Fruit fly (Drosophila melanogaster) whole organism, embryonic: ENCODE measurements around the gene CG8774.

Experiments
- Aef1 ChIP-seq: fragments of 200-800 bp; sonication (Bioruptor generic); IDR thresholded peaks from 3 replicates; pipeline ENCODE4 v1.3.6; 2022; ENCODE audit warnings: missing biosample characterization, missing genetic modification characterization
- Atf-2 ChIP-seq: fragments of 200-800 bp; sonication (Bioruptor generic); optimal IDR thresholded peaks from 2 replicates; lab custom pipeline; 2016; ENCODE audit warnings: missing biosample characterization, missing genetic modification characterization
- B-H1 ChIP-seq: fragments of 200-800 bp; sonication (Bioruptor generic); IDR thresholded peaks from 3 replicates; pipeline ENCODE4 v1.3.6; 2022; ENCODE audit warnings: missing biosample characterization, missing genetic modification characterization
- CG1024 ChIP-seq: fragments of 200-800 bp; sonication (Bioruptor generic); IDR thresholded peaks from 2 replicates; pipeline ENCODE4 v1.3.6; 2022; ENCODE audit warnings: missing biosample characterization, missing genetic modification characterization
- CG1233 ChIP-seq: fragments of 200-800 bp; sonication (Bioruptor generic); optimal IDR thresholded peaks from 4 replicates; lab custom pipeline; 2018; ENCODE audit warnings: missing biosample characterization, mild to moderate bottlenecking, missing genetic modification characterization
- CG12769 ChIP-seq: fragments of 200-800 bp; sonication (Bioruptor generic); optimal IDR thresholded peaks from 2 replicates; lab custom pipeline; 2019; ENCODE audit warnings: missing biosample characterization, mild to moderate bottlenecking, missing genetic modification characterization, moderate library complexity
- CG15011 ChIP-seq: fragments of 200-800 bp; sonication (Bioruptor generic); optimal IDR thresholded peaks from 3 replicates; lab custom pipeline; 2018; ENCODE audit warnings: missing biosample characterization, mild to moderate bottlenecking, missing genetic modification characterization
- CG15696 ChIP-seq: fragments of 200-800 bp; sonication (Bioruptor generic); optimal IDR thresholded peaks from 2 replicates; lab custom pipeline; 2019; ENCODE audit warnings: missing biosample characterization, mild to moderate bottlenecking, missing genetic modification characterization, moderate library complexity
- CG1647 ChIP-seq: fragments of 200-800 bp; sonication (Bioruptor generic); optimal IDR thresholded peaks from 3 replicates; lab custom pipeline; 2016; ENCODE audit warnings: missing biosample characterization, missing genetic modification characterization
- CG16779 ChIP-seq: fragments of 200-800 bp; sonication (Bioruptor generic); IDR thresholded peaks from 2 replicates; pipeline ENCODE4 v1.3.6; 2022; ENCODE audit warnings: missing biosample characterization, missing genetic modification characterization
- CG2199 ChIP-seq: fragments of 200-800 bp; sonication (Bioruptor generic); IDR thresholded peaks from 3 replicates; pipeline ENCODE4 v1.3.6; 2022; ENCODE audit warnings: missing biosample characterization, missing genetic modification characterization
- CG3726 ChIP-seq: fragments of 200-800 bp; sonication (Bioruptor generic); IDR thresholded peaks from 3 replicates; pipeline ENCODE4, ENCODE4 v1.3.6; 2022; ENCODE audit warnings: missing biosample characterization, missing genetic modification characterization
- CG4360 ChIP-seq: fragments of 200-800 bp; sonication (Bioruptor generic); IDR thresholded peaks from 2 replicates; pipeline ENCODE4 v1.3.6; 2022; ENCODE audit warnings: missing biosample characterization, missing genetic modification characterization
- CG4424 ChIP-seq: fragments of 200-800 bp; sonication (Bioruptor generic); optimal IDR thresholded peaks from 3 replicates; lab custom pipeline; 2016; ENCODE audit warnings: missing biosample characterization, missing genetic modification characterization
- CG4617 ChIP-seq: fragments of 200-800 bp; sonication (Bioruptor generic); optimal IDR thresholded peaks from 3 replicates; lab custom pipeline; 2016; ENCODE audit warnings: missing biosample characterization, missing genetic modification characterization, borderline replicate concordance
- CG4820 ChIP-seq: fragments of 200-800 bp; sonication (Bioruptor generic); optimal IDR thresholded peaks from 3 replicates; lab custom pipeline; 2016; ENCODE audit warnings: missing biosample characterization, missing genetic modification characterization
- CG5953 ChIP-seq: fragments of 200-800 bp; sonication (Bioruptor generic); IDR thresholded peaks from 2 replicates; pipeline ENCODE4 v1.3.6; 2022; ENCODE audit warnings: missing biosample characterization, missing genetic modification characterization
- CG6254 ChIP-seq: fragments of 200-800 bp; sonication (Bioruptor generic); optimal IDR thresholded peaks from 3 replicates; lab custom pipeline; 2017; ENCODE audit warnings: mild to moderate bottlenecking, missing biosample characterization, missing genetic modification reagents, missing genetic modification characterization
- CG6683 ChIP-seq: fragments of 200-800 bp; sonication (Bioruptor generic); optimal IDR thresholded peaks from 2 replicates; lab custom pipeline; 2017; ENCODE audit warnings: missing biosample characterization, mild to moderate bottlenecking, missing genetic modification characterization, missing genetic modification reagents
- CG6791 ChIP-seq: fragments of 200-800 bp; sonication (Bioruptor generic); IDR thresholded peaks from 3 replicates; pipeline ENCODE4 v1.3.6; 2022; ENCODE audit warnings: missing biosample characterization, missing genetic modification characterization; ENCODE audit not compliant: partially characterized antibody
- CG7839 ChIP-seq: fragments of 200-800 bp; sonication (Bioruptor generic); optimal IDR thresholded peaks from 3 replicates; lab custom pipeline; 2018; ENCODE audit warnings: missing biosample characterization, mild to moderate bottlenecking, missing genetic modification characterization, moderate library complexity
- CG8388 ChIP-seq: fragments of 200-800 bp; sonication (Bioruptor generic); optimal IDR thresholded peaks from 2 replicates; lab custom pipeline; 2019; ENCODE audit warnings: missing biosample characterization, mild to moderate bottlenecking, missing genetic modification characterization, moderate library complexity
- Deaf1 ChIP-seq: fragments of 200-800 bp; optimal IDR thresholded peaks from 3 replicates; lab custom pipeline; 2019; ENCODE audit warnings: missing biosample characterization, mild to moderate bottlenecking, missing genetic modification characterization, moderate library complexity
- Dek ChIP-seq: fragments of 200-800 bp; sonication (Bioruptor generic); optimal IDR thresholded peaks from 3 replicates; lab custom pipeline; 2019; ENCODE audit warnings: missing biosample characterization, mild to moderate bottlenecking, missing genetic modification characterization, moderate library complexity
- Dip3 ChIP-seq: fragments of 200-800 bp; sonication (Bioruptor generic); optimal IDR thresholded peaks from 3 replicates; lab custom pipeline; 2016; ENCODE audit warnings: missing biosample characterization, missing genetic modification characterization
- Ets97D ChIP-seq: fragments of 200-800 bp; sonication (Bioruptor generic); optimal IDR thresholded peaks from 3 replicates; lab custom pipeline; 2016; ENCODE audit warnings: missing biosample characterization, missing genetic modification characterization
- HLH4C ChIP-seq: fragments of 200-800 bp; sonication (Bioruptor generic); IDR thresholded peaks from 3 replicates; pipeline ENCODE4 v1.3.6; 2022; ENCODE audit warnings: missing biosample characterization, missing genetic modification characterization; ENCODE audit not compliant: partially characterized antibody
- Hmr ChIP-seq: fragments of 200-800 bp; sonication (Bioruptor generic); optimal IDR thresholded peaks from 3 replicates; lab custom pipeline; 2017; ENCODE audit warnings: mild to moderate bottlenecking, missing biosample characterization, missing genetic modification reagents, missing genetic modification characterization
- Jarid2 ChIP-seq: fragments of 200-800 bp; sonication (Bioruptor generic); optimal IDR thresholded peaks from 3 replicates; lab custom pipeline; 2017; ENCODE audit warnings: mild to moderate bottlenecking, missing biosample characterization, missing genetic modification reagents, missing genetic modification characterization
- Mad ChIP-seq: fragments of 200-800 bp; sonication (Bioruptor generic); optimal IDR thresholded peaks from 2 replicates; lab custom pipeline; 2016; ENCODE audit warnings: missing biosample characterization, missing genetic modification characterization
- Nf-YA ChIP-seq: fragments of 200-800 bp; sonication (Bioruptor generic); IDR thresholded peaks from 2 replicates; pipeline ENCODE4 v1.3.6; 2022; ENCODE audit warnings: missing biosample characterization, missing genetic modification characterization
- Oli ChIP-seq: fragments of 200-800 bp; sonication (Bioruptor generic); optimal IDR thresholded peaks from 2 replicates; lab custom pipeline; 2018; ENCODE audit warnings: missing biosample characterization, mild to moderate bottlenecking, missing genetic modification characterization, moderate library complexity
- Rx ChIP-seq: fragments of 200-800 bp; sonication (Bioruptor generic); IDR thresholded peaks from 2 replicates; pipeline ENCODE4 v1.3.6; 2022; ENCODE audit warnings: missing biosample characterization, missing genetic modification characterization
- ara ChIP-seq: fragments of 200-800 bp; sonication (Bioruptor generic); IDR thresholded peaks from 2 replicates; pipeline ENCODE4 v1.3.6; 2022; ENCODE audit warnings: missing biosample characterization, missing genetic modification characterization
- ase ChIP-seq: fragments of 200-800 bp; sonication (Bioruptor generic); IDR thresholded peaks from 3 replicates; pipeline ENCODE4 v1.3.6; 2022; ENCODE audit warnings: missing biosample characterization, missing genetic modification characterization
- cato ChIP-seq: fragments of 200-800 bp; sonication (Bioruptor generic); optimal IDR thresholded peaks from 2 replicates; lab custom pipeline; 2016; ENCODE audit warnings: missing biosample characterization, missing genetic modification characterization, borderline replicate concordance
- corto ChIP-seq: fragments of 200-800 bp; sonication (Bioruptor generic); optimal IDR thresholded peaks from 2 replicates; lab custom pipeline; 2016; ENCODE audit warnings: missing biosample characterization, mild to moderate bottlenecking, missing genetic modification characterization, moderate library complexity
- cwo ChIP-seq: fragments of 200-800 bp; sonication (Bioruptor generic); optimal IDR thresholded peaks from 3 replicates; lab custom pipeline; 2017; ENCODE audit warnings: missing biosample characterization, missing genetic modification characterization, mild to moderate bottlenecking, moderate library complexity, missing genetic modification reagents
- dan ChIP-seq: fragments of 200-800 bp; sonication (Bioruptor generic); IDR thresholded peaks from 2 replicates; pipeline ENCODE4 v1.3.6; 2022; ENCODE audit warnings: missing biosample characterization, missing genetic modification characterization
- dm ChIP-seq: fragments of 200-800 bp; sonication (Bioruptor generic); optimal IDR thresholded peaks from 3 replicates; lab custom pipeline; 2016; ENCODE audit warnings: missing biosample characterization, missing genetic modification characterization
- dpn ChIP-seq, 2 experiments: fragments of 200-800 bp; sonication (Bioruptor generic); optimal IDR thresholded peaks; 3 replicates each; lab custom pipeline; 2016; ENCODE audit warnings: missing biosample characterization in 2 of 2, missing genetic modification characterization in 2 of 2
- jigr1 ChIP-seq: fragments of 200-800 bp; sonication (Bioruptor generic); IDR thresholded peaks from 3 replicates; pipeline ENCODE4 v1.3.6; 2022; ENCODE audit warnings: missing biosample characterization, missing genetic modification characterization
- klu ChIP-seq: fragments of 200-800 bp; sonication (Bioruptor generic); IDR thresholded peaks from 2 replicates; pipeline ENCODE4 v1.3.6; 2022; ENCODE audit warnings: missing biosample characterization, missing genetic modification characterization
- lab ChIP-seq: fragments of 200-800 bp; sonication (Bioruptor generic); optimal IDR thresholded peaks from 3 replicates; lab custom pipeline; 2017; ENCODE audit warnings: missing biosample characterization, missing genetic modification characterization, mild to moderate bottlenecking, moderate library complexity, missing genetic modification reagents
- lov ChIP-seq, 2 experiments: fragments of 200-800 bp in 1 of 2; fragments of >200 bp in 1 of 2; sonication (Bioruptor generic) in 1 of 2; IDR thresholded peaks in 1 of 2; optimal IDR thresholded peaks in 1 of 2; 2 replicates in 1 of 2; 3 replicates in 1 of 2; pipeline versions ENCODE4 v1.3.6 to Lab custom; 2017 to 2022; ENCODE audit warnings: missing biosample characterization in 1 of 2, missing genetic modification characterization in 1 of 2
- otp ChIP-seq: fragments of 200-800 bp; sonication (Bioruptor generic); IDR thresholded peaks from 3 replicates; pipeline ENCODE4, ENCODE4 v1.3.6; 2022; ENCODE audit warnings: missing biosample characterization, missing genetic modification characterization
- pros ChIP-seq: fragments of 200-800 bp; sonication (Bioruptor generic); optimal IDR thresholded peaks from 3 replicates; lab custom pipeline; 2019; ENCODE audit warnings: missing biosample characterization, mild to moderate bottlenecking, missing genetic modification characterization, moderate library complexity
- rib ChIP-seq: fragments of 200-800 bp; sonication (Bioruptor generic); IDR thresholded peaks from 2 replicates; pipeline ENCODE4 v1.3.6; 2022; ENCODE audit warnings: missing biosample characterization, missing genetic modification characterization
- sqz ChIP-seq: fragments of 200-800 bp; sonication (Bioruptor generic); optimal IDR thresholded peaks from 3 replicates; lab custom pipeline; 2018; ENCODE audit warnings: missing biosample characterization, mild to moderate bottlenecking, missing genetic modification characterization
- sug ChIP-seq: fragments of 200-800 bp; optimal IDR thresholded peaks from 2 replicates; lab custom pipeline; 2019; ENCODE audit warnings: missing biosample characterization, mild to moderate bottlenecking, missing genetic modification characterization, moderate library complexity
- zen ChIP-seq: fragments of 200-800 bp; sonication (Bioruptor generic); optimal IDR thresholded peaks from 3 replicates; lab custom pipeline; 2018; ENCODE audit warnings: missing biosample characterization, mild to moderate bottlenecking, missing genetic modification characterization, moderate library complexity
- zfh2 ChIP-seq: fragments of 200-800 bp; sonication (Bioruptor generic); optimal IDR thresholded peaks from 2 replicates; lab custom pipeline; 2016; ENCODE audit warnings: missing biosample characterization, missing genetic modification characterization

Gene CG8774

DNA sequence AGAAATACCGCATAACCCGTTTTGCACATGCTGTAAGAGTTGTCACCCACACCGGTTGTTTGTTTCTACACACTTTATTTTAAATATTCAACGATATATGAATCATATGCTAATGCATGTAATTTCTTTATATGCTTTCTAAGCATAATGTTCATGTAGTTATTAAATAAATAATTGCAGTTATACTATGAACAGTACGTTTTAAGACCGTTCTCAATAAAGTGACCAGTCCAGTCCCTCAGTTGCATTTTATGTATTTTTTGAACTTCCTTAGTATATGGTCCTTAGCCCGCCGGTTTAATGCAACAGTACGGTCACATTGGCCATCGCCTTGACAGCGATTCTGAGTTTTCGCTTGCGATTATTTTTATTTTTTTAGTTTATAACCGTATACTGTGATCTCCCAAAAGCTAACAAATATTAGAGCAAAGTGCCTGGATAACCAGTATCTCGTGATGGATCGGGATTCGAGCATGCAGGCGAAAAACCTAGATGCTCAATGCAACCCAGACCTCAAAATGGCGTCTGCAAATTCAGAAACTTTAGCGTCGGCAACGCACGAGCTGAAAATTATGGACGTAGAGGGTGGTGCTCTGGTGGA lies 34.4 kb upstream of the CG8774 start, which contains the start of gene Ravus (continued):
- TF ChIP-seq dan (GFP tag; lab: Robert Waterston, UW) (no peak), rib (GFP tag; lab: Robert Waterston, UW) (no peak), HLH4C (GFP tag; lab: Robert Waterston, UW) (no peak), dm (GFP tag; lab: Kevin White, UChicago) (peak; percentile 45), CG4820 (GFP tag; lab: Kevin White, UChicago) (peak; percentile 33), CG4617 (peak; percentile 75), dpn (GFP tag; optimal IDR thresholded peaks at IDR 0.05; lab: Kevin White, UChicago) (peak; percentile 32 to 51), Oli (tag; lab: Kevin White, UChicago) (peak; percentile 34), CG4360 (GFP tag; lab: Robert Waterston, UW) (no peak), CG15696 (tag; lab: Kevin White, UChicago) (peak; percentile 32), cato (GFP tag; lab: Kevin White, UChicago) (peak; percentile 9), ara (GFP tag; lab: Robert Waterston, UW) (no peak), zen (peak; percentile 48), CG8388 (GFP tag; lab: Kevin White, UChicago) (peak; percentile 12), CG6254 (GFP tag; lab: Kevin White, UChicago) (no peak), Atf-2 (GFP tag; lab: Kevin White, UChicago) (no peak), CG7839 (no peak), sug (peak; percentile 73), CG5953 (no peak), klu (GFP tag; lab: Robert Waterston, UW) (no peak), Jarid2 (no peak), corto (GFP tag; lab: Kevin White, UChicago) (no peak), Rx (GFP tag; lab: Robert Waterston, UW) (no peak), pros (no peak), Hmr (no peak), Dek (tag; lab: Kevin White, UChicago) (no peak), Aef1 (GFP tag; lab: Robert Waterston, UW) (0 out of 3 replicates have a peak, but pooled peaks have one; percentile 29), CG1024 (GFP tag; lab: Robert Waterston, UW) (no peak), CG12769 (tag; lab: Kevin White, UChicago) (no peak), CG15011 (no peak), CG16779 (GFP tag; lab: Robert Waterston, UW) (no peak), CG2199 (GFP tag; lab: Robert Waterston, UW) (no peak), cwo (no peak), otp (GFP tag; lab: Robert Waterston, UW) (no peak), CG3726 (GFP tag; lab: Robert Waterston, UW) (no peak), Mad (no peak)

DNA sequence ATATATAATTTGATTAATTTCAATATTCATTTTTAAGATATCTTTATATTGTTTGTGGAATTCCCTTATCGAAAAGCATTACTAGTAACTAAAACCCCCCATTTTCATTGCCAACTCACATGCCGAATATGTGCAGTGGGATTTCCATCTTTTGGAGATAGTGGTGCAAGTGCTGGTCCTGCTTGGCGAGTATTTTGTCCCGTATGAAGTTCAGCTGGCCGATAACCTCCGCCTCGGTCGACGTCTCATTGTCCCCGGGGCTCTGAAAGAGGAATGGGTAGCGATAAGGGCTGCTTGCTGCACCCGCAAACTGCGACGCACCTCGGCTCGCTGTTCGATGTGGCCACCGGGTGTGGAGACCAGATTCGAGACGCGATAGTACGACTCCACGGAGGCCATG lies 27.9 kb upstream of the CG8774 start:
- TF ChIP-seq Ets97D, result no peak
- no peak for TF ChIP-seq B-H1 (GFP tag; lab: Robert Waterston, UW)
- no peak for TF ChIP-seq lov (optimal IDR thresholded peaks at IDR 0.05; lab: Kevin White, UChicago)
- TF ChIP-seq lov (GFP tag; IDR thresholded peaks at IDR 0.05; lab: Robert Waterston, UW), result no peak
- TF ChIP-seq ase (GFP tag; lab: Robert Waterston, UW), result no peak
- no peak for TF ChIP-seq CG1647 (GFP tag; lab: Kevin White, UChicago)
- no peak for TF ChIP-seq CG6791 (GFP tag; lab: Robert Waterston, UW)
- no peak for TF ChIP-seq CG4424 (GFP tag; lab: Kevin White, UChicago)
- TF ChIP-seq jigr1 (GFP tag; lab: Robert Waterston, UW), result no peak
- no peak for TF ChIP-seq zfh2 (GFP tag; lab: Kevin White, UChicago)
- TF ChIP-seq lab (GFP tag; lab: Kevin White, UChicago), result no peak
- TF ChIP-seq Dip3, result no peak
- TF ChIP-seq Nf-YA (GFP tag; lab: Robert Waterston, UW), result no peak
- TF ChIP-seq CG1233, result no peak
- no peak for TF ChIP-seq sqz (GFP tag; lab: Kevin White, UChicago)
- no peak for TF ChIP-seq Deaf1
- no peak for TF ChIP-seq CG6683 (GFP tag; lab: Kevin White, UChicago)
